Fruit fly (Drosophila melanogaster) whole organism, embryonic: Measurements from ENCODE around the gene Cyp4ac2.
A peak's percentile ranks its signal among the peaks of the same experiment; 100 is the strongest.

ENCODE experiments used
- Atf-2 ChIP-seq: fragments of 200-800 bp; sonication (Bioruptor generic); optimal IDR thresholded peaks from 2 replicates; lab custom pipeline; 2016; ENCODE audit warnings: missing biosample characterization, missing genetic modification characterization
- B-H1 ChIP-seq: fragments of 200-800 bp; sonication (Bioruptor generic); IDR thresholded peaks from 3 replicates; pipeline ENCODE4 v1.3.6; 2022; ENCODE audit warnings: missing biosample characterization, missing genetic modification characterization
- Bgb ChIP-seq: fragments of 200-800 bp; sonication (Bioruptor generic); IDR thresholded peaks from 2 replicates; pipeline ENCODE4 v1.3.6; 2022; ENCODE audit warnings: missing biosample characterization, missing genetic modification characterization; ENCODE audit not compliant: partially characterized antibody
- CG10147 ChIP-seq: fragments of 200-800 bp; sonication (Bioruptor generic); optimal IDR thresholded peaks from 2 replicates; lab custom pipeline; 2019; ENCODE audit warnings: missing biosample characterization, mild to moderate bottlenecking, missing genetic modification characterization, moderate library complexity
- CG10274 ChIP-seq: fragments of 200-800 bp; sonication (Bioruptor generic); optimal IDR thresholded peaks from 3 replicates; lab custom pipeline; 2017; ENCODE audit warnings: missing biosample characterization, mild to moderate bottlenecking, missing genetic modification characterization
- CG11247 ChIP-seq: fragments of 200-800 bp; sonication (Bioruptor generic); IDR thresholded peaks from 2 replicates; pipeline ENCODE4 v1.3.6; 2022; ENCODE audit warnings: missing biosample characterization, missing genetic modification characterization
- CG11504 ChIP-seq: fragments of 200-800 bp; sonication (Bioruptor generic); optimal IDR thresholded peaks from 3 replicates; lab custom pipeline; 2019; ENCODE audit warnings: missing biosample characterization, mild to moderate bottlenecking, missing genetic modification characterization, moderate library complexity
- CG12769 ChIP-seq: fragments of 200-800 bp; sonication (Bioruptor generic); optimal IDR thresholded peaks from 2 replicates; lab custom pipeline; 2019; ENCODE audit warnings: missing biosample characterization, mild to moderate bottlenecking, missing genetic modification characterization, moderate library complexity
- CG13894 ChIP-seq: fragments of 200-800 bp; sonication (Bioruptor generic); optimal IDR thresholded peaks from 3 replicates; lab custom pipeline; 2018; ENCODE audit warnings: missing biosample characterization, mild to moderate bottlenecking, missing genetic modification characterization, moderate library complexity
- CG16779 ChIP-seq: fragments of 200-800 bp; sonication (Bioruptor generic); IDR thresholded peaks from 2 replicates; pipeline ENCODE4 v1.3.6; 2022; ENCODE audit warnings: missing biosample characterization, missing genetic modification characterization
- CG17361 ChIP-seq: fragments of 200-800 bp; sonication (Bioruptor generic); IDR thresholded peaks from 3 replicates; pipeline ENCODE4 v1.3.6; 2022; ENCODE audit warnings: missing biosample characterization, missing genetic modification characterization
- CG17612 ChIP-seq: fragments of 200-800 bp; sonication (Bioruptor generic); IDR thresholded peaks from 2 replicates; pipeline ENCODE4 v1.3.6; 2022; ENCODE audit warnings: missing biosample characterization, missing genetic modification characterization
- CG31365 ChIP-seq: fragments of 200-800 bp; sonication (Bioruptor generic); optimal IDR thresholded peaks from 2 replicates; lab custom pipeline; 2018; ENCODE audit warnings: missing biosample characterization, mild to moderate bottlenecking, missing genetic modification characterization
- CG34376 ChIP-seq: fragments of 200-800 bp; sonication (Bioruptor generic); optimal IDR thresholded peaks from 2 replicates; lab custom pipeline; 2018; ENCODE audit warnings: missing biosample characterization, mild to moderate bottlenecking, missing genetic modification characterization
- CG34422 ChIP-seq: fragments of 200-800 bp; sonication (Bioruptor generic); IDR thresholded peaks from 3 replicates; pipeline ENCODE4 v1.3.6; 2022; ENCODE audit warnings: missing biosample characterization, missing genetic modification characterization
- CG4424 ChIP-seq: fragments of 200-800 bp; sonication (Bioruptor generic); optimal IDR thresholded peaks from 3 replicates; lab custom pipeline; 2016; ENCODE audit warnings: missing biosample characterization, missing genetic modification characterization
- CG8290 ChIP-seq, 3 experiments: fragments of 200-800 bp; sonication (Bioruptor generic); optimal IDR thresholded peaks; 2 replicates each; lab custom pipeline; 2016 to 2019; ENCODE audit warnings: missing biosample characterization in 3 of 3, missing genetic modification characterization in 3 of 3, mild to moderate bottlenecking in 2 of 3, moderate library complexity in 1 of 3
- CG8765 ChIP-seq: fragments of 200-800 bp; sonication (Bioruptor generic); IDR thresholded peaks from 2 replicates; pipeline ENCODE4 v1.3.6; 2022; ENCODE audit warnings: missing biosample characterization, missing genetic modification characterization
- CG9437 ChIP-seq: fragments of 200-800 bp; sonication (Bioruptor generic); optimal IDR thresholded peaks from 2 replicates; lab custom pipeline; 2018; ENCODE audit warnings: missing biosample characterization, mild to moderate bottlenecking, missing genetic modification characterization
- Chrac-16 ChIP-seq: fragments of 200-800 bp; sonication (Bioruptor generic); optimal IDR thresholded peaks from 3 replicates; lab custom pipeline; 2016; ENCODE audit warnings: missing biosample characterization, missing genetic modification characterization
- D19B ChIP-seq: fragments of 200-800 bp; sonication (Bioruptor generic); optimal IDR thresholded peaks from 2 replicates; lab custom pipeline; 2017; ENCODE audit warnings: missing biosample characterization, mild to moderate bottlenecking, missing genetic modification characterization
- Drgx ChIP-seq: fragments of 200-800 bp; sonication (Bioruptor generic); IDR thresholded peaks from 2 replicates; pipeline ENCODE4 v1.3.6; 2022; ENCODE audit warnings: missing biosample characterization, missing genetic modification characterization
- Fer2 ChIP-seq: fragments of 200-800 bp; sonication (Bioruptor generic); optimal IDR thresholded peaks from 2 replicates; lab custom pipeline; 2018; ENCODE audit warnings: missing biosample characterization, mild to moderate bottlenecking, missing genetic modification characterization, moderate library complexity
- HHEX ChIP-seq: fragments of 200-800 bp; sonication (Bioruptor generic); optimal IDR thresholded peaks from 3 replicates; lab custom pipeline; 2017; ENCODE audit warnings: missing biosample characterization, mild to moderate bottlenecking, missing genetic modification characterization, missing genetic modification reagents
- Hmx ChIP-seq: fragments of 200-800 bp; sonication (Bioruptor generic); optimal IDR thresholded peaks from 2 replicates; lab custom pipeline; 2016; ENCODE audit warnings: missing biosample characterization, missing genetic modification characterization
- Hr51 ChIP-seq, 2 experiments: fragments of 200-800 bp; sonication (Bioruptor generic); optimal IDR thresholded peaks; 2 replicates in 1 of 2; 3 replicates in 1 of 2; lab custom pipeline; 2016 to 2018; ENCODE audit warnings: missing biosample characterization in 2 of 2, missing genetic modification characterization in 2 of 2, mild to moderate bottlenecking in 1 of 2, moderate library complexity in 1 of 2
- MBD-R2 ChIP-seq: fragments of 200-800 bp; sonication (Bioruptor generic); IDR thresholded peaks from 2 replicates; pipeline ENCODE4 v1.3.6; 2022; ENCODE audit warnings: missing biosample characterization, missing genetic modification characterization
- Meics ChIP-seq: fragments of 200-800 bp; sonication (Bioruptor generic); optimal IDR thresholded peaks from 2 replicates; lab custom pipeline; 2017; ENCODE audit warnings: missing biosample characterization, mild to moderate bottlenecking, missing genetic modification characterization
- NFAT ChIP-seq: fragments of 200-800 bp; sonication (Bioruptor generic); IDR thresholded peaks from 2 replicates; pipeline ENCODE4 v1.3.6; 2022; ENCODE audit warnings: missing biosample characterization, missing genetic modification characterization
- Nf-YB ChIP-seq: fragments of 200-800 bp; sonication (Bioruptor generic); optimal IDR thresholded peaks from 3 replicates; lab custom pipeline; 2019; ENCODE audit warnings: missing biosample characterization, mild to moderate bottlenecking, missing genetic modification characterization, moderate library complexity
- Rx ChIP-seq: fragments of 200-800 bp; sonication (Bioruptor generic); IDR thresholded peaks from 2 replicates; pipeline ENCODE4 v1.3.6; 2022; ENCODE audit warnings: missing biosample characterization, missing genetic modification characterization
- Six4 ChIP-seq: fragments of 200-800 bp; sonication (Bioruptor generic); optimal IDR thresholded peaks from 2 replicates; lab custom pipeline; 2016; ENCODE audit warnings: missing biosample characterization, missing genetic modification characterization
- Trl ChIP-seq, 3 experiments: fragments of >200 bp in 2 of 3; fragments of 200-800 bp in 1 of 3; sonication (Bioruptor generic) in 1 of 3; optimal IDR thresholded peaks; 2 replicates in 1 of 3; 3 replicates in 2 of 3; lab custom pipeline; 2016 to 2017; ENCODE audit warnings: missing biosample characterization in 1 of 3, missing genetic modification characterization in 1 of 3
- ap ChIP-seq: fragments of 200-800 bp; sonication (Bioruptor generic); IDR thresholded peaks from 2 replicates; pipeline ENCODE4 v1.3.6; 2022; ENCODE audit warnings: missing biosample characterization, missing genetic modification characterization
- bigmax ChIP-seq: fragments of 200-800 bp; sonication (Bioruptor generic); optimal IDR thresholded peaks from 2 replicates; lab custom pipeline; 2018; ENCODE audit warnings: missing biosample characterization, mild to moderate bottlenecking, missing genetic modification characterization
- cas ChIP-seq: fragments of 200-800 bp; sonication (Bioruptor generic); IDR thresholded peaks from 2 replicates; pipeline ENCODE4 v1.3.6; 2022; ENCODE audit warnings: missing biosample characterization, missing genetic modification characterization
- fd102C ChIP-seq: fragments of 200-800 bp; sonication (Bioruptor generic); optimal IDR thresholded peaks from 2 replicates; lab custom pipeline; 2018; ENCODE audit warnings: missing biosample characterization, mild to moderate bottlenecking, missing genetic modification characterization, moderate library complexity
- grn ChIP-seq: fragments of 200-800 bp; sonication (Bioruptor generic); optimal IDR thresholded peaks from 3 replicates; lab custom pipeline; 2017; ENCODE audit warnings: missing biosample characterization, missing genetic modification characterization
- gro ChIP-seq: fragments of 200-800 bp; sonication (Bioruptor generic); optimal IDR thresholded peaks from 2 replicates; lab custom pipeline; 2016; ENCODE audit warnings: missing biosample characterization, missing genetic modification characterization
- jigr1 ChIP-seq: fragments of 200-800 bp; sonication (Bioruptor generic); IDR thresholded peaks from 3 replicates; pipeline ENCODE4 v1.3.6; 2022; ENCODE audit warnings: missing biosample characterization, missing genetic modification characterization
- knrl ChIP-seq: fragments of 200-800 bp; sonication (Bioruptor generic); IDR thresholded peaks from 3 replicates; pipeline ENCODE4 v1.3.6; 2022; ENCODE audit warnings: missing biosample characterization, missing genetic modification characterization; ENCODE audit not compliant: partially characterized antibody
- mirr ChIP-seq: fragments of 200-800 bp; sonication (Bioruptor generic); optimal IDR thresholded peaks from 3 replicates; lab custom pipeline; 2018; ENCODE audit warnings: missing biosample characterization, mild to moderate bottlenecking, missing genetic modification characterization
- nerfin-1 ChIP-seq: fragments of 200-800 bp; sonication (Bioruptor generic); optimal IDR thresholded peaks from 3 replicates; lab custom pipeline; 2019; ENCODE audit warnings: missing biosample characterization, mild to moderate bottlenecking, missing genetic modification characterization, moderate library complexity
- ranshi ChIP-seq: fragments of 200-800 bp; sonication (Bioruptor generic); IDR thresholded peaks from 2 replicates; pipeline ENCODE4 v1.3.6; 2022; ENCODE audit warnings: missing biosample characterization, missing genetic modification characterization
- row ChIP-seq: fragments of 200-800 bp; sonication (Bioruptor generic); IDR thresholded peaks from 3 replicates; pipeline ENCODE4 v1.3.6; 2022; ENCODE audit warnings: missing biosample characterization, missing genetic modification characterization
- sc ChIP-seq, 3 experiments: fragments of >200 bp in 2 of 3; fragments of 200-800 bp in 1 of 3; sonication (Bioruptor generic) in 1 of 3; optimal IDR thresholded peaks; 2 replicates in 2 of 3; 3 replicates in 1 of 3; lab custom pipeline; 2017; ENCODE audit warnings: mild to moderate bottlenecking in 1 of 3, missing biosample characterization in 1 of 3, missing genetic modification characterization in 1 of 3, missing genetic modification reagents in 1 of 3
- slbo ChIP-seq: fragments of 200-800 bp; sonication (Bioruptor generic); IDR thresholded peaks from 2 replicates; pipeline ENCODE4 v1.3.6; 2022; ENCODE audit warnings: missing biosample characterization, missing genetic modification characterization
- wor ChIP-seq: fragments of 200-800 bp; sonication (Bioruptor generic); IDR thresholded peaks from 2 replicates; pipeline ENCODE4 v1.3.6; 2022; ENCODE audit warnings: missing biosample characterization, missing genetic modification characterization

The Cyp4ac2 gene

DNA sequence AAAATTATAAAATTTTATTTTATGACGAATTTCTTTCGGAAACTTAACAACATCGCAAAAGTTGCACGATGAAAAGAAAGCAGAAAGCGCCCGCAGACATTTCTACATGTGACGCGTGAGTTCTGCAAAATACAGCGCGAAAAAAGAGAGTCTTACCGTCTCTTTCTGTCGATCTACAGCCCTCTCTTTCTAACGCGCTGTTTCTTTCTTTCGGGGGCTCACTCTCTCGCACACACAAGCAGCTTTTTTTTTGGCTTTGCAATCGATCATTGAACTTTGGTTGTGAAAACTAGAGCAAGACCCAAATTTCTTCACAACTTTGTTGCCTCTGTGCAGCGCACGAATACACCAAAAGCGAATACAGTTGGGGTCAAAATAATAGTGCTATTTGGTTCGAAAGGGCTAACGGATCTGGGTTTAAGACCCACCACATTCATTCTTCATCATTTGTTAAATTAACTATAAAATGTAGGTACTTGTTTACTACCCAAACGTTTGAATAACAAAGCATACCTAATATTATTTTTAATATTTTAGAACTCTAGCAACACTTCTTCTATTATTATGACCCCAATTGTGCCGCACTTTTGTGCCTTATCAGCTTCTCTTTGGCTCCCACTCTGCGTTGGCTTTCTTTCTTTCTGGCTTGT lies 32.9 kb downstream of the Cyp4ac2 start (continued):
- TF ChIP-seq CG34422 (GFP tag; lab: Robert Waterston, UW) (peak; percentile 52; the same call in 1 of the 3 replicates), gro (GFP tag; lab: Kevin White, UChicago) (no peak), Fer2 (tag; lab: Kevin White, UChicago) (no peak), Rx (GFP tag; lab: Robert Waterston, UW) (peak; percentile 34; the same call in 1 of the 2 replicates), CG31365 (peak; percentile 8), Hmx (peak; percentile 8), NFAT (GFP tag; lab: Robert Waterston, UW) (no peak), CG10274 (GFP tag; lab: Kevin White, UChicago) (peak; percentile 27), CG17361 (peak; percentile 87), jigr1 (peak; percentile 71; the same call in 1 of the 3 replicates), CG34376 (GFP tag; lab: Kevin White, UChicago) (no peak), Trl (optimal IDR thresholded peaks at IDR 0.05; lab: Kevin White, UChicago) (no peak), Trl (GFP tag; optimal IDR thresholded peaks at IDR 0.05; lab: Kevin White, UChicago) (no peak), mirr (GFP tag; lab: Kevin White, UChicago) (no peak), CG8765 (no peak), CG9437 (GFP tag; lab: Kevin White, UChicago) (peak; percentile 82), CG11247 (peak; percentile 57; the same call in 1 of the 2 replicates), ap (GFP tag; lab: Robert Waterston, UW) (peak; percentile 74), CG10147 (GFP tag; lab: Kevin White, UChicago) (peak; percentile 40), fd102C (GFP tag; lab: Kevin White, UChicago) (no peak), MBD-R2 (GFP tag; lab: Robert Waterston, UW) (peak; percentile 15; the same call in 1 of the 2 replicates), CG4424 (GFP tag; lab: Kevin White, UChicago) (peak; percentile 83), CG11504 (tag; lab: Kevin White, UChicago) (peak; percentile 91), CG8290 (GFP tag; optimal IDR thresholded peaks at IDR 0.05; lab: Kevin White, UChicago) (peak; percentile 74), CG8290 (tag; optimal IDR thresholded peaks at IDR 0.05; lab: Kevin White, UChicago) (no peak), CG16779 (GFP tag; lab: Robert Waterston, UW) (no peak), nerfin-1 (peak; percentile 83), slbo (GFP tag; lab: Robert Waterston, UW) (peak; percentile 56; the same call in 1 of the 2 replicates), D19B (peak; percentile 3), CG12769 (tag; lab: Kevin White, UChicago) (peak; percentile 21), CG17612 (GFP tag; lab: Robert Waterston, UW) (no peak), HHEX (peak; percentile 69), Atf-2 (GFP tag; lab: Kevin White, UChicago) (peak; percentile 40), knrl (no peak), grn (GFP tag; lab: Kevin White, UChicago) (no peak), Hr51 (GFP tag; optimal IDR thresholded peaks at IDR 0.05; lab: Kevin White, UChicago) (peak in 1 of 2 experiments; percentile 90), row (GFP tag; lab: Robert Waterston, UW) (peak; percentile 96), Drgx (peak; percentile 29), Nf-YB (GFP tag; lab: Kevin White, UChicago) (peak; percentile 61), Meics (GFP tag; lab: Kevin White, UChicago) (peak; percentile 70), CG13894 (no peak), sc (optimal IDR thresholded peaks at IDR 0.05; lab: Kevin White, UChicago) (no peak), sc (GFP tag; optimal IDR thresholded peaks at IDR 0.05; lab: Kevin White, UChicago) (peak; percentile 91), ranshi (GFP tag; lab: Robert Waterston, UW) (peak; percentile 59), Bgb (GFP tag; lab: Robert Waterston, UW) (no peak), Chrac-16 (peak; percentile 77), B-H1 (GFP tag; lab: Robert Waterston, UW) (peak; percentile 62), wor (GFP tag; lab: Robert Waterston, UW) (peak; percentile 81), cas (no peak), bigmax (GFP tag; lab: Kevin White, UChicago) (no peak), Six4 (GFP tag; lab: Kevin White, UChicago) (peak; percentile 75)
